In genomic region chrIV:247494-247893, ce11 we compare ENCODE assay signal across 3 worm cellular contexts.
TF ChIP-seq lines count a peak whose summit lies in the region.

No protein-coding gene starts in this region.

TF ChIP-seq in whole organism, L1 larva, 84 proteins besides CTCF, POLR2A, EP300 and RAD21 (continued from another document):
- TF ChIP-seq nhr-47 (tag; optimal IDR thresholded peaks at IDR 0.05; lab: Kevin White, UChicago) (peak; percentile 44), alr-1 (tag; optimal IDR thresholded peaks at IDR 0.05; lab: Kevin White, UChicago; ENCODE audit: borderline replicate concordance) (no peak), dpl-1 (GFP tag; optimal IDR thresholded peaks at IDR 0.05; lab: Kevin White, UChicago) (peak in 2 of 3 experiments; percentile 8 to 38), hpl-2 (GFP tag; optimal IDR thresholded peaks at IDR 0.05; lab: Kevin White, UChicago) (peak; percentile 2), unc-130 (tag; optimal IDR thresholded peaks at IDR 0.05; lab: Kevin White, UChicago) (peak; percentile 32), blmp-1 (tag; optimal IDR thresholded peaks at IDR 0.05; lab: Kevin White, UChicago) (peak; percentile 89), nhr-85 (tag; lab: Kevin White, UChicago) (peak; percentile 94), mdl-1 (tag; optimal IDR thresholded peaks at IDR 0.05; lab: Kevin White, UChicago) (peak in 1 of 2 experiments; percentile 93), rnt-1 (tag; optimal IDR thresholded peaks at IDR 0.05; lab: Kevin White, UChicago) (peak; percentile 1), elt-3 (tag; optimal IDR thresholded peaks at IDR 0.05; lab: Kevin White, UChicago) (peak in 3 of 6 experiments; percentile 35 to 98 (median 92)), egl-13 (tag; optimal IDR thresholded peaks at IDR 0.05; lab: Kevin White, UChicago) (no peak), nhr-20 (tag; optimal IDR thresholded peaks at IDR 0.05; lab: Kevin White, UChicago) (peak; percentile 73), vab-15 (tag; optimal IDR thresholded peaks at IDR 0.05; lab: Kevin White, UChicago) (peak; percentile 64), nhr-71 (tag; optimal IDR thresholded peaks at IDR 0.05; lab: Kevin White, UChicago) (peak; percentile 78), tbx-2 (tag; optimal IDR thresholded peaks at IDR 0.05; lab: Kevin White, UChicago) (peak; percentile 50), lin-14 (GFP tag; optimal IDR thresholded peaks at IDR 0.05; lab: Kevin White, UChicago) (peak; percentile 67), ztf-4 (tag; optimal IDR thresholded peaks at IDR 0.05; lab: Kevin White, UChicago) (no peak)

TF ChIP-seq in whole organism, L2 larva, 48 proteins besides CTCF, POLR2A, EP300 and RAD21 (continued from another document):
- no peak for TF ChIP-seq nhr-23 (tag; optimal IDR thresholded peaks at IDR 0.05; lab: Kevin White, UChicago)
- peak; percentile 79 for TF ChIP-seq sma-3 (GFP tag; optimal IDR thresholded peaks at IDR 0.05; lab: Kevin White, UChicago)
- peak; percentile 48 for TF ChIP-seq nhr-129 (tag; optimal IDR thresholded peaks at IDR 0.05; lab: Kevin White, UChicago)
- peak; percentile 52 for TF ChIP-seq fos-1 (tag; optimal IDR thresholded peaks at IDR 0.05; lab: Kevin White, UChicago)
- TF ChIP-seq ceh-82 (tag; optimal IDR thresholded peaks at IDR 0.05; lab: Kevin White, UChicago): no peak

TF ChIP-seq in whole organism, L4 larva, 104 proteins besides CTCF, POLR2A, EP300 and RAD21 (continued from another document):
- TF ChIP-seq ZK337.2 (GFP tag; IDR thresholded peaks at IDR 0.05; lab: Robert Waterston, UW) (no peak), nhr-11 (tag; optimal IDR thresholded peaks at IDR 0.05; lab: Kevin White, UChicago) (no peak), dve-1 (tag; optimal IDR thresholded peaks at IDR 0.05; lab: Kevin White, UChicago; ENCODE audit: insufficient read depth) (no peak), nhr-237 (tag; optimal IDR thresholded peaks at IDR 0.05; lab: Kevin White, UChicago) (no peak), lin-39 (tag; optimal IDR thresholded peaks at IDR 0.05; lab: Kevin White, UChicago) (no peak), F37D6.2 (tag; optimal IDR thresholded peaks at IDR 0.05; lab: Kevin White, UChicago) (no peak), hlh-30 (tag; optimal IDR thresholded peaks at IDR 0.05; lab: Kevin White, UChicago; ENCODE audit: insufficient read depth) (peak; percentile 85), duxl-1 (tag; optimal IDR thresholded peaks at IDR 0.05; lab: Kevin White, UChicago; ENCODE audit: poor library complexity) (no peak), F10B5.3 (tag; optimal IDR thresholded peaks at IDR 0.05; lab: Kevin White, UChicago) (no peak), ces-1 (GFP tag; optimal IDR thresholded peaks at IDR 0.05; lab: Kevin White, UChicago) (no peak), set-16 (GFP tag; IDR thresholded peaks at IDR 0.05; lab: Robert Waterston, UW) (no peak), skn-1 (tag; optimal IDR thresholded peaks at IDR 0.05; lab: Kevin White, UChicago) (no peak), ceh-82 (tag; optimal IDR thresholded peaks at IDR 0.05; lab: Kevin White, UChicago) (no peak), pqm-1 (tag; optimal IDR thresholded peaks at IDR 0.05; lab: Kevin White, UChicago) (no peak), Y75B8A.6 (GFP tag; IDR thresholded peaks at IDR 0.05; lab: Robert Waterston, UW) (no peak), mdt-29 (GFP tag; IDR thresholded peaks at IDR 0.05; lab: Robert Waterston, UW) (no peak), T26A8.4 (GFP tag; IDR thresholded peaks at IDR 0.05; lab: Robert Waterston, UW) (no peak), rbr-2 (tag; optimal IDR thresholded peaks at IDR 0.05; lab: Kevin White, UChicago) (no peak), nhr-77 (tag; optimal IDR thresholded peaks at IDR 0.05; lab: Kevin White, UChicago) (no peak), ceh-32 (tag; optimal IDR thresholded peaks at IDR 0.05; lab: Kevin White, UChicago; ENCODE audit: poor library complexity) (no peak), daf-8 (GFP tag; IDR thresholded peaks at IDR 0.05; lab: Robert Waterston, UW) (no peak), madf-9 (GFP tag; conservative IDR thresholded peaks at IDR 0.05; lab: Robert Waterston, UW) (no peak), madf-5 (GFP tag; IDR thresholded peaks at IDR 0.05; lab: Robert Waterston, UW) (no peak), cey-2 (tag; optimal IDR thresholded peaks at IDR 0.05; lab: Kevin White, UChicago; ENCODE audit: borderline replicate concordance, insufficient read depth) (peak; percentile 51), nhr-6 (tag; optimal IDR thresholded peaks at IDR 0.05; lab: Kevin White, UChicago) (no peak), tag-97 (GFP tag; IDR thresholded peaks at IDR 0.05; lab: Robert Waterston, UW) (no peak), lin-13 (GFP tag; optimal IDR thresholded peaks at IDR 0.05; lab: Kevin White, UChicago) (peak; percentile 2), dmd-6 (GFP tag; IDR thresholded peaks at IDR 0.05; lab: Robert Waterston, UW) (peak; percentile 13; the same call in 1 of the 2 replicates), ceh-44 (GFP tag; IDR thresholded peaks at IDR 0.05; lab: Robert Waterston, UW) (no peak), lin-1 (GFP tag; IDR thresholded peaks at IDR 0.05; lab: Robert Waterston, UW) (no peak), dmd-9 (GFP tag; IDR thresholded peaks at IDR 0.05; lab: Robert Waterston, UW) (no peak), unc-130 (GFP tag; optimal IDR thresholded peaks at IDR 0.05; lab: Kevin White, UChicago) (no peak), ctbp-1 (GFP tag; IDR thresholded peaks at IDR 0.05; lab: Robert Waterston, UW) (no peak), zfp-3 (GFP tag; conservative IDR thresholded peaks at IDR 0.05; lab: Robert Waterston, UW) (no peak), ceh-20 (GFP tag; IDR thresholded peaks at IDR 0.05; lab: Robert Waterston, UW) (peak; percentile 51; the same call in 1 of the 2 replicates), fkh-10 (GFP tag; optimal IDR thresholded peaks at IDR 0.05; lab: Kevin White, UChicago) (no peak), daf-12 (tag; optimal IDR thresholded peaks at IDR 0.05; lab: Kevin White, UChicago) (no peak), Y105C5A.15 (GFP tag; IDR thresholded peaks at IDR 0.05; lab: Robert Waterston, UW) (no peak), egl-43 (GFP tag; IDR thresholded peaks at IDR 0.05; lab: Robert Waterston, UW) (no peak), snpc-4 (tag; optimal IDR thresholded peaks at IDR 0.05; lab: Kevin White, UChicago) (no peak), mes-2 (tag; optimal IDR thresholded peaks at IDR 0.05; lab: Kevin White, UChicago; ENCODE audit: poor library complexity, severe bottlenecking) (no peak), mxl-3 (GFP tag; optimal IDR thresholded peaks at IDR 0.05; lab: Kevin White, UChicago) (peak; percentile 73), lsy-2 (tag; optimal IDR thresholded peaks at IDR 0.05; lab: Kevin White, UChicago) (no peak), nhr-42 (GFP tag; IDR thresholded peaks at IDR 0.05; lab: Robert Waterston, UW) (no peak), arid-1 (GFP tag; conservative IDR thresholded peaks at IDR 0.05; lab: Robert Waterston, UW) (no peak), hif-1 (tag; optimal IDR thresholded peaks at IDR 0.05; lab: Kevin White, UChicago) (no peak), tra-1 (GFP tag; IDR thresholded peaks at IDR 0.05; lab: Robert Waterston, UW) (0 out of 2 replicates have a peak, but pooled peaks have one; percentile 47), zip-2 (tag; optimal IDR thresholded peaks at IDR 0.05; lab: Kevin White, UChicago) (no peak), attf-4 (tag; optimal IDR thresholded peaks at IDR 0.05; lab: Kevin White, UChicago) (no peak), nhr-41 (GFP tag; IDR thresholded peaks at IDR 0.05; lab: Robert Waterston, UW) (no peak), unc-39 (tag; optimal IDR thresholded peaks at IDR 0.05; lab: Kevin White, UChicago) (no peak), pha-4 (GFP tag; IDR thresholded peaks at IDR 0.05; lab: Robert Waterston, UW) (no peak), pha-4 (tag; optimal IDR thresholded peaks at IDR 0.05; lab: Kevin White, UChicago) (no peak), lir-3 (tag; optimal IDR thresholded peaks at IDR 0.05; lab: Kevin White, UChicago) (no peak), R02D3.7 (tag; optimal IDR thresholded peaks at IDR 0.05; lab: Kevin White, UChicago) (no peak), mxl-2 (GFP tag; conservative IDR thresholded peaks at IDR 0.05; lab: Robert Waterston, UW) (no peak), fos-1 (tag; optimal IDR thresholded peaks at IDR 0.05; lab: Kevin White, UChicago) (no peak), nhr-102 (tag; optimal IDR thresholded peaks at IDR 0.05; lab: Kevin White, UChicago) (no peak), php-3 (GFP tag; IDR thresholded peaks at IDR 0.05; lab: Robert Waterston, UW) (no peak), dmd-8 (GFP tag; IDR thresholded peaks at IDR 0.05; lab: Robert Waterston, UW) (no peak), snpc-1.2 (GFP tag; IDR thresholded peaks at IDR 0.05; lab: Robert Waterston, UW) (no peak), sdz-12 (GFP tag; optimal IDR thresholded peaks at IDR 0.05; lab: Kevin White, UChicago) (no peak), F44E2.7 (GFP tag; IDR thresholded peaks at IDR 0.05; lab: Robert Waterston, UW) (no peak), vab-7 (GFP tag; IDR thresholded peaks at IDR 0.05; lab: Robert Waterston, UW) (no peak), F26F4.8 (GFP tag; conservative IDR thresholded peaks at IDR 0.05; lab: Robert Waterston, UW) (no peak)
